Fruit fly (Drosophila melanogaster) whole organism, prepupa: Measurements from ENCODE around the gene SclA.

Source experiments
- CG10669 ChIP-seq: fragments of 200-800 bp; sonication (Bioruptor generic); optimal IDR thresholded peaks from 3 replicates; lab custom pipeline; 2018; ENCODE audit warnings: missing biosample characterization, mild to moderate bottlenecking, missing genetic modification characterization, moderate library complexity
- CG11762 ChIP-seq: fragments of 200-800 bp; sonication (Bioruptor generic); optimal IDR thresholded peaks from 3 replicates; lab custom pipeline; 2016; ENCODE audit warnings: missing biosample characterization, missing genetic modification characterization; ENCODE audit not compliant: insufficient read depth
- CG11902 ChIP-seq: fragments of 200-800 bp; sonication (Bioruptor generic); optimal IDR thresholded peaks from 3 replicates; lab custom pipeline; 2016; ENCODE audit warnings: missing biosample characterization, missing genetic modification characterization
- CG15336 ChIP-seq: fragments of 200-800 bp; sonication (Bioruptor generic); IDR thresholded peaks from 2 replicates; pipeline ENCODE4 v1.3.6; 2022; ENCODE audit warnings: missing biosample characterization, missing genetic modification characterization
- CG1621 ChIP-seq: fragments of 200-800 bp; sonication (Bioruptor generic); optimal IDR thresholded peaks from 3 replicates; lab custom pipeline; 2018; ENCODE audit warnings: missing biosample characterization, mild to moderate bottlenecking, missing genetic modification characterization
- CG31627 ChIP-seq: fragments of 200-800 bp; sonication (Bioruptor generic); optimal IDR thresholded peaks from 3 replicates; lab custom pipeline; 2016; ENCODE audit warnings: missing biosample characterization, missing genetic modification characterization
- CG32006 ChIP-seq: fragments of 200-800 bp; sonication (Bioruptor generic); optimal IDR thresholded peaks from 3 replicates; lab custom pipeline; 2017; ENCODE audit warnings: missing biosample characterization, mild to moderate bottlenecking, missing genetic modification characterization
- CG3919 ChIP-seq: fragments of 200-800 bp; sonication (Bioruptor generic); optimal IDR thresholded peaks from 3 replicates; lab custom pipeline; 2016; ENCODE audit warnings: missing biosample characterization, missing genetic modification characterization
- CG6163 ChIP-seq: fragments of 200-800 bp; sonication (Bioruptor generic); IDR thresholded peaks from 3 replicates; pipeline ENCODE4 v1.3.6; 2022; ENCODE audit warnings: missing biosample characterization, missing genetic modification characterization
- CG6276 ChIP-seq: fragments of 200-800 bp; sonication (Bioruptor generic); optimal IDR thresholded peaks from 2 replicates; lab custom pipeline; 2017; ENCODE audit warnings: missing biosample characterization, mild to moderate bottlenecking, missing genetic modification characterization
- CG7368 ChIP-seq: fragments of 200-800 bp; sonication (Bioruptor generic); optimal IDR thresholded peaks from 3 replicates; lab custom pipeline; 2016; ENCODE audit warnings: missing biosample characterization, missing genetic modification characterization
- CG8319 ChIP-seq: fragments of 200-800 bp; sonication (Bioruptor generic); optimal IDR thresholded peaks from 3 replicates; lab custom pipeline; 2016; ENCODE audit warnings: missing biosample characterization, missing genetic modification characterization
- CG9139 ChIP-seq: fragments of 200-800 bp; sonication (Bioruptor generic); optimal IDR thresholded peaks from 3 replicates; lab custom pipeline; 2017; ENCODE audit warnings: missing biosample characterization, mild to moderate bottlenecking, missing genetic modification characterization
- Eip75B ChIP-seq: fragments of 200-800 bp; sonication (Bioruptor generic); optimal IDR thresholded peaks from 3 replicates; lab custom pipeline; 2016; ENCODE audit warnings: missing biosample characterization, missing genetic modification characterization
- Eip78C ChIP-seq: fragments of 200-800 bp; sonication (Bioruptor generic); peaks from one replicate; lab custom pipeline; 2016; ENCODE audit warnings: missing biosample characterization, missing genetic modification characterization
- Eip93F ChIP-seq: fragments of 200-800 bp; sonication (Bioruptor generic); optimal IDR thresholded peaks from 2 replicates; lab custom pipeline; 2016; ENCODE audit warnings: missing biosample characterization, mild to moderate bottlenecking, missing genetic modification characterization
- Hr38 ChIP-seq: sonication (Bioruptor generic); optimal IDR thresholded peaks from 2 replicates; lab custom pipeline; 2016; ENCODE audit warnings: missing biosample characterization, missing genetic modification characterization
- Hr4 ChIP-seq: fragments of 200-800 bp; sonication (Bioruptor generic); optimal IDR thresholded peaks from 3 replicates; lab custom pipeline; 2016; ENCODE audit warnings: missing biosample characterization, missing genetic modification characterization
- Lpt ChIP-seq: fragments of 200-800 bp; sonication (Bioruptor generic); optimal IDR thresholded peaks from 3 replicates; lab custom pipeline; 2016; ENCODE audit warnings: missing biosample characterization, missing genetic modification characterization
- Met ChIP-seq: fragments of 200-800 bp; sonication (Bioruptor generic); optimal IDR thresholded peaks from 3 replicates; lab custom pipeline; 2016; ENCODE audit warnings: missing biosample characterization, missing genetic modification characterization
- OdsH ChIP-seq: fragments of 200-800 bp; sonication (Bioruptor generic); optimal IDR thresholded peaks from 3 replicates; lab custom pipeline; 2016; ENCODE audit warnings: missing biosample characterization, missing genetic modification characterization
- Smox ChIP-seq: fragments of 200-800 bp; sonication (Bioruptor generic); optimal IDR thresholded peaks from 3 replicates; lab custom pipeline; 2016; ENCODE audit warnings: missing biosample characterization, missing genetic modification characterization
- Sox102F ChIP-seq: fragments of 200-800 bp; sonication (Bioruptor generic); optimal IDR thresholded peaks from 2 replicates; lab custom pipeline; 2016; ENCODE audit warnings: missing biosample characterization, mild to moderate bottlenecking, missing genetic modification characterization
- Sox14 ChIP-seq: fragments of 200-800 bp; sonication (Bioruptor generic); optimal IDR thresholded peaks from 3 replicates; lab custom pipeline; 2016; ENCODE audit warnings: missing biosample characterization, missing genetic modification characterization
- acj6 ChIP-seq: fragments of 200-800 bp; sonication (Bioruptor generic); optimal IDR thresholded peaks from 3 replicates; lab custom pipeline; 2016; ENCODE audit warnings: missing biosample characterization, missing genetic modification characterization
- dsx ChIP-seq: fragments of 200-800 bp; optimal IDR thresholded peaks from 3 replicates; lab custom pipeline; 2019; ENCODE audit warnings: missing biosample characterization, mild to moderate bottlenecking, missing genetic modification characterization, moderate library complexity; ENCODE audit not compliant: poor library complexity, severe bottlenecking
- fd59A ChIP-seq: fragments of 200-800 bp; sonication (Bioruptor generic); optimal IDR thresholded peaks from 2 replicates; lab custom pipeline; 2017; ENCODE audit warnings: missing biosample characterization, mild to moderate bottlenecking, missing genetic modification characterization, missing genetic modification reagents
- fd85E ChIP-seq: fragments of 200-800 bp; sonication (Bioruptor generic); optimal IDR thresholded peaks from 3 replicates; lab custom pipeline; 2016; ENCODE audit warnings: missing biosample characterization, missing genetic modification characterization
- fkh ChIP-seq: fragments of 200-800 bp; sonication (Bioruptor generic); optimal IDR thresholded peaks from 3 replicates; lab custom pipeline; 2017; ENCODE audit warnings: missing biosample characterization, mild to moderate bottlenecking, missing genetic modification characterization, moderate library complexity
- lz ChIP-seq: fragments of 200-800 bp; sonication (Bioruptor generic); optimal IDR thresholded peaks from 3 replicates; lab custom pipeline; 2016; ENCODE audit warnings: missing biosample characterization, missing genetic modification characterization
- net ChIP-seq: fragments of 200-800 bp; sonication (Bioruptor generic); optimal IDR thresholded peaks from 3 replicates; lab custom pipeline; 2016; ENCODE audit warnings: missing biosample characterization, missing genetic modification characterization
- pdm3 ChIP-seq: fragments of 200-800 bp; sonication (Bioruptor generic); optimal IDR thresholded peaks from 3 replicates; lab custom pipeline; 2016; ENCODE audit warnings: missing biosample characterization, missing genetic modification characterization
- salr ChIP-seq, 2 experiments: fragments of 200-800 bp; sonication (Bioruptor generic); optimal IDR thresholded peaks; 3 replicates each; lab custom pipeline; 2016 to 2018; ENCODE audit warnings: missing biosample characterization in 2 of 2, missing genetic modification characterization in 2 of 2, mild to moderate bottlenecking in 1 of 2
- spab ChIP-seq: fragments of 200-800 bp; sonication (Bioruptor generic); optimal IDR thresholded peaks from 2 replicates; lab custom pipeline; 2017; ENCODE audit warnings: missing biosample characterization, mild to moderate bottlenecking, missing genetic modification characterization, missing genetic modification reagents
- topi ChIP-seq: fragments of 200-800 bp; sonication (Bioruptor generic); optimal IDR thresholded peaks from 3 replicates; lab custom pipeline; 2016; ENCODE audit warnings: missing biosample characterization, missing genetic modification characterization
- vri ChIP-seq: fragments of 200-800 bp; sonication (Bioruptor generic); optimal IDR thresholded peaks from 3 replicates; lab custom pipeline; 2016; ENCODE audit warnings: missing biosample characterization, mild to moderate bottlenecking, missing genetic modification characterization

Gene SclA

dm6 chr2L:16850442-16850841, 12.7 kb downstream of the SclA start:
- TF ChIP-seq CG9139 (no peak), Smox (GFP tag; lab: Kevin White, UChicago) (no peak), Hr38 (GFP tag; lab: Kevin White, UChicago) (no peak), CG11902 (no peak), salr (GFP tag; optimal IDR thresholded peaks at IDR 0.05; lab: Kevin White, UChicago) (no peak), fd85E (GFP tag; lab: Kevin White, UChicago) (no peak), topi (GFP tag; lab: Kevin White, UChicago) (no peak)
- TF ChIP-seq, all 60 proteins: peak for 0

- no peak for TF ChIP-seq fd59A (GFP tag; lab: Kevin White, UChicago)
- TF ChIP-seq fkh (GFP tag; lab: Kevin White, UChicago), result no peak
- no peak for TF ChIP-seq spab (GFP tag; lab: Kevin White, UChicago)
- no peak for TF ChIP-seq Met
- TF ChIP-seq CG15336 (GFP tag; lab: Robert Waterston, UW), result 0 out of 2 replicates have a peak, but pooled peaks have one; percentile 20
- no peak for TF ChIP-seq Sox14 (GFP tag; lab: Kevin White, UChicago)
- peak; percentile 36 for TF ChIP-seq Eip78C (GFP tag; lab: Kevin White, UChicago)
- TF ChIP-seq CG3919, result no peak
- TF ChIP-seq CG9139, result no peak
- no peak for TF ChIP-seq CG6163 (GFP tag; lab: Robert Waterston, UW)
- TF ChIP-seq acj6 (GFP tag; lab: Kevin White, UChicago), result no peak
- no peak for TF ChIP-seq Sox102F
- TF ChIP-seq, all 60 proteins: peak for 2
Observed at dm6 chr2L:16852318-16852932, 14.7 kb downstream of the SclA start, which contains the start of gene CG31810. TSS of gene CG31810 (minus strand) at chr2L:16852368.

- TF ChIP-seq CG31627 (GFP tag; lab: Kevin White, UChicago), result no peak
- TF ChIP-seq CG10669 (GFP tag; lab: Kevin White, UChicago), result no peak
- no peak for TF ChIP-seq Eip93F (GFP tag; lab: Kevin White, UChicago)
- TF ChIP-seq dsx (GFP tag; lab: Kevin White, UChicago), result no peak
- TF ChIP-seq fd85E (GFP tag; lab: Kevin White, UChicago), result no peak
- no peak for TF ChIP-seq fd59A (GFP tag; lab: Kevin White, UChicago)
- no peak for TF ChIP-seq Lpt
Observed at dm6 chr2L:16857131-16857530, 19.4 kb downstream of the SclA start.

dm6 chr2L:16857665-16858064, 19.9 kb downstream of the SclA start:
- TF ChIP-seq salr (GFP tag; optimal IDR thresholded peaks at IDR 0.05; lab: Kevin White, UChicago), result no peak
- TF ChIP-seq CG8319, result no peak
- no peak for TF ChIP-seq CG10669 (GFP tag; lab: Kevin White, UChicago)
- peak; percentile 40 for TF ChIP-seq fkh (GFP tag; lab: Kevin White, UChicago)
- TF ChIP-seq CG6163 (GFP tag; lab: Robert Waterston, UW), result no peak
- TF ChIP-seq Eip78C (GFP tag; lab: Kevin White, UChicago), result peak; percentile 22
- TF ChIP-seq Eip75B, result no peak
- TF ChIP-seq net (GFP tag; lab: Kevin White, UChicago), result no peak
- no peak for TF ChIP-seq Sox14 (GFP tag; lab: Kevin White, UChicago)
- no peak for TF ChIP-seq CG7368
- no peak for TF ChIP-seq OdsH (GFP tag; lab: Kevin White, UChicago)

dm6 chr2L:16858466-16859007, 20.8 kb downstream of the SclA start, which contains the start of gene CG31809:
TSS of gene CG31809 (minus strand) at chr2L:16858714.
- no peak for TF ChIP-seq CG6276 (GFP tag; lab: Kevin White, UChicago)
- no peak for TF ChIP-seq pdm3 (GFP tag; lab: Kevin White, UChicago)
- TF ChIP-seq lz (GFP tag; lab: Kevin White, UChicago), result no peak
- no peak for TF ChIP-seq vri (GFP tag; lab: Kevin White, UChicago)
- TF ChIP-seq CG1621 (tag; lab: Kevin White, UChicago), result no peak
- no peak for TF ChIP-seq CG3919
- no peak for TF ChIP-seq CG11762 (GFP tag; lab: Kevin White, UChicago)
- no peak for TF ChIP-seq CG10669 (GFP tag; lab: Kevin White, UChicago)
- TF ChIP-seq Hr4 (GFP tag; lab: Kevin White, UChicago), result no peak
- peak; percentile 30 for TF ChIP-seq Eip78C (GFP tag; lab: Kevin White, UChicago)
- TF ChIP-seq CG32006 (GFP tag; lab: Kevin White, UChicago), result no peak
- TF ChIP-seq fkh (GFP tag; lab: Kevin White, UChicago), result peak; percentile 63
- TF ChIP-seq CG15336 (GFP tag; lab: Robert Waterston, UW), result peak; percentile 38; the same call in 1 of the 2 replicates
